Fruit fly (Drosophila melanogaster) whole organism, embryonic: ENCODE results near the gene Trpgamma.
A peak's percentile ranks its signal among the peaks of the same experiment; 100 is the strongest.

Experiments
- ATbp ChIP-seq: fragments of 200-800 bp; sonication (Bioruptor generic); optimal IDR thresholded peaks from 2 replicates; lab custom pipeline; 2017; ENCODE audit warnings: missing biosample characterization, mild to moderate bottlenecking, missing genetic modification characterization, missing genetic modification reagents
- Atf6 ChIP-seq: fragments of 200-800 bp; sonication (Bioruptor generic); IDR thresholded peaks from 2 replicates; pipeline ENCODE4 v1.3.6; 2022; ENCODE audit warnings: missing biosample characterization, missing genetic modification characterization
- CG13123 ChIP-seq: fragments of 200-800 bp; sonication (Bioruptor generic); optimal IDR thresholded peaks from 2 replicates; lab custom pipeline; 2016; ENCODE audit warnings: missing biosample characterization, missing genetic modification characterization
- CG13296 ChIP-seq: fragments of 200-800 bp; sonication (Bioruptor generic); optimal IDR thresholded peaks from 3 replicates; lab custom pipeline; 2018; ENCODE audit warnings: missing biosample characterization, mild to moderate bottlenecking, missing genetic modification characterization
- CG17912 ChIP-seq: fragments of 200-800 bp; sonication (Bioruptor generic); optimal IDR thresholded peaks from 2 replicates; lab custom pipeline; 2018; ENCODE audit warnings: missing biosample characterization, mild to moderate bottlenecking, missing genetic modification characterization
- CG18476 ChIP-seq: fragments of 200-800 bp; sonication (Bioruptor generic); optimal IDR thresholded peaks from 2 replicates; lab custom pipeline; 2016; ENCODE audit warnings: missing biosample characterization, mild to moderate bottlenecking, missing genetic modification characterization
- CG18599 ChIP-seq: fragments of 200-800 bp; sonication (Bioruptor generic); optimal IDR thresholded peaks from 3 replicates; lab custom pipeline; 2017; ENCODE audit warnings: missing biosample characterization, missing genetic modification characterization, mild to moderate bottlenecking, moderate library complexity, missing genetic modification reagents
- CG2116 ChIP-seq: fragments of 200-800 bp; sonication (Bioruptor generic); optimal IDR thresholded peaks from 3 replicates; lab custom pipeline; 2018; ENCODE audit warnings: missing biosample characterization, mild to moderate bottlenecking, missing genetic modification characterization
- CG2678 ChIP-seq: fragments of 200-800 bp; sonication (Bioruptor generic); optimal IDR thresholded peaks from 3 replicates; lab custom pipeline; 2019; ENCODE audit warnings: missing biosample characterization, mild to moderate bottlenecking, missing genetic modification characterization, moderate library complexity
- CG30431 ChIP-seq: fragments of 200-800 bp; sonication (Bioruptor generic); optimal IDR thresholded peaks from 2 replicates; lab custom pipeline; 2017; ENCODE audit warnings: missing biosample characterization, missing genetic modification characterization
- CG34422 ChIP-seq: fragments of 200-800 bp; sonication (Bioruptor generic); IDR thresholded peaks from 3 replicates; pipeline ENCODE4 v1.3.6; 2022; ENCODE audit warnings: missing biosample characterization, missing genetic modification characterization
- CG3847 ChIP-seq: fragments of 200-800 bp; sonication (Bioruptor generic); IDR thresholded peaks from 2 replicates; pipeline ENCODE4 v1.3.6; 2022; ENCODE audit warnings: missing biosample characterization, missing genetic modification characterization
- CG42726 ChIP-seq: fragments of 200-800 bp; sonication (Bioruptor generic); IDR thresholded peaks from 2 replicates; pipeline ENCODE4 v1.3.6; 2022; ENCODE audit warnings: missing biosample characterization, missing genetic modification characterization; ENCODE audit not compliant: partially characterized antibody
- CG6689 ChIP-seq: fragments of 200-800 bp; sonication (Bioruptor generic); IDR thresholded peaks from 2 replicates; pipeline ENCODE4 v1.3.6; 2022; ENCODE audit warnings: missing biosample characterization, missing genetic modification characterization
- CG9215 ChIP-seq: fragments of 200-800 bp; sonication (Bioruptor generic); IDR thresholded peaks from 2 replicates; pipeline ENCODE4 v1.3.6; 2022; ENCODE audit warnings: missing biosample characterization, missing genetic modification characterization
- D19A ChIP-seq: fragments of 200-800 bp; optimal IDR thresholded peaks from 3 replicates; lab custom pipeline; 2019; ENCODE audit warnings: missing biosample characterization, mild to moderate bottlenecking, missing genetic modification characterization, moderate library complexity
- Dad ChIP-seq: fragments of 200-800 bp; sonication (Bioruptor generic); optimal IDR thresholded peaks from 3 replicates; lab custom pipeline; 2016; ENCODE audit warnings: missing biosample characterization, missing genetic modification characterization
- Drgx ChIP-seq: fragments of 200-800 bp; sonication (Bioruptor generic); IDR thresholded peaks from 2 replicates; pipeline ENCODE4 v1.3.6; 2022; ENCODE audit warnings: missing biosample characterization, missing genetic modification characterization
- E2f2 ChIP-seq: fragments of 200-800 bp; sonication (Bioruptor generic); IDR thresholded peaks from 2 replicates; pipeline ENCODE4 v1.3.6; 2022; ENCODE audit warnings: missing biosample characterization, missing genetic modification characterization
- Ets65A ChIP-seq: fragments of 200-800 bp; sonication (Bioruptor generic); peaks from one replicate; lab custom pipeline; 2016; ENCODE audit warnings: missing biosample characterization, missing genetic modification characterization
- Gsc ChIP-seq: fragments of 200-800 bp; sonication (Bioruptor generic); IDR thresholded peaks from 2 replicates; pipeline ENCODE4 v1.3.6; 2022; ENCODE audit warnings: missing biosample characterization, missing genetic modification characterization
- NK7.1 ChIP-seq: fragments of 200-800 bp; sonication (Bioruptor generic); optimal IDR thresholded peaks from 3 replicates; lab custom pipeline; 2016; ENCODE audit warnings: missing biosample characterization, missing genetic modification characterization
- Rfx ChIP-seq: fragments of 200-800 bp; sonication (Bioruptor generic); IDR thresholded peaks from 2 replicates; pipeline ENCODE4 v1.3.6; 2022; ENCODE audit warnings: missing biosample characterization, missing genetic modification characterization
- ab ChIP-seq: fragments of 200-800 bp; sonication (Bioruptor generic); optimal IDR thresholded peaks from 2 replicates; lab custom pipeline; 2016; ENCODE audit warnings: missing biosample characterization, missing genetic modification characterization
- bsh ChIP-seq, 2 experiments: fragments of 200-800 bp; sonication (Bioruptor generic); optimal IDR thresholded peaks; 2 replicates each; lab custom pipeline; 2017 to 2018; ENCODE audit warnings: mild to moderate bottlenecking in 2 of 2, missing biosample characterization in 2 of 2, missing genetic modification characterization in 2 of 2, moderate library complexity in 1 of 2
- cad ChIP-seq: fragments of >200 bp; optimal IDR thresholded peaks from 2 replicates; lab custom pipeline; 2017; ENCODE audit warnings: missing biosample characterization, missing genetic modification characterization
- crol ChIP-seq: fragments of 200-800 bp; sonication (Bioruptor generic); IDR thresholded peaks from 2 replicates; pipeline ENCODE4 v1.3.6; 2022; ENCODE audit warnings: missing biosample characterization, missing genetic modification characterization
- dimm ChIP-seq: fragments of 200-800 bp; sonication (Bioruptor generic); IDR thresholded peaks from 2 replicates; pipeline ENCODE4 v1.3.6; 2022; ENCODE audit warnings: missing biosample characterization, missing genetic modification characterization
- eyg ChIP-seq: fragments of 200-800 bp; sonication (Bioruptor generic); optimal IDR thresholded peaks from 3 replicates; lab custom pipeline; 2016; ENCODE audit warnings: missing biosample characterization, missing genetic modification characterization
- fd3F ChIP-seq: fragments of 200-800 bp; sonication (Bioruptor generic); optimal IDR thresholded peaks from 2 replicates; lab custom pipeline; 2018; ENCODE audit warnings: missing biosample characterization, mild to moderate bottlenecking, missing genetic modification characterization, moderate library complexity
- gem ChIP-seq: fragments of 200-800 bp; sonication (Bioruptor generic); optimal IDR thresholded peaks from 2 replicates; lab custom pipeline; 2019; ENCODE audit warnings: missing biosample characterization, mild to moderate bottlenecking, missing genetic modification characterization, moderate library complexity
- ind ChIP-seq: fragments of 200-800 bp; sonication (Bioruptor generic); optimal IDR thresholded peaks from 3 replicates; lab custom pipeline; 2016; ENCODE audit warnings: missing biosample characterization, missing genetic modification characterization
- jumu ChIP-seq: fragments of 200-800 bp; sonication (Bioruptor generic); optimal IDR thresholded peaks from 3 replicates; lab custom pipeline; 2016; ENCODE audit warnings: missing biosample characterization, missing genetic modification characterization
- kay ChIP-seq: fragments of 200-800 bp; sonication (Bioruptor generic); optimal IDR thresholded peaks from 2 replicates; lab custom pipeline; 2016; ENCODE audit warnings: missing biosample characterization, missing genetic modification characterization
- klu ChIP-seq: fragments of 200-800 bp; sonication (Bioruptor generic); IDR thresholded peaks from 2 replicates; pipeline ENCODE4 v1.3.6; 2022; ENCODE audit warnings: missing biosample characterization, missing genetic modification characterization
- lola ChIP-seq, 3 experiments: fragments of >200 bp in 2 of 3; fragments of 200-800 bp in 1 of 3; sonication (Bioruptor generic) in 1 of 3; optimal IDR thresholded peaks; 2 replicates each; lab custom pipeline; 2017 to 2019; ENCODE audit warnings: missing biosample characterization in 3 of 3, missing genetic modification characterization in 3 of 3, mild to moderate bottlenecking in 1 of 3, moderate library complexity in 1 of 3
- luna ChIP-seq: fragments of 200-800 bp; sonication (Bioruptor generic); optimal IDR thresholded peaks from 2 replicates; lab custom pipeline; 2016; ENCODE audit warnings: missing biosample characterization, missing genetic modification characterization
- nom ChIP-seq: fragments of 200-800 bp; sonication (Bioruptor generic); optimal IDR thresholded peaks from 2 replicates; lab custom pipeline; 2017; ENCODE audit warnings: missing biosample characterization, missing genetic modification characterization, mild to moderate bottlenecking, moderate library complexity, missing genetic modification reagents
- oc ChIP-seq: fragments of 200-800 bp; sonication (Bioruptor generic); optimal IDR thresholded peaks from 2 replicates; lab custom pipeline; 2018; ENCODE audit warnings: missing biosample characterization, mild to moderate bottlenecking, missing genetic modification characterization, moderate library complexity
- row ChIP-seq: fragments of 200-800 bp; sonication (Bioruptor generic); IDR thresholded peaks from 3 replicates; pipeline ENCODE4 v1.3.6; 2022; ENCODE audit warnings: missing biosample characterization, missing genetic modification characterization
- sisA ChIP-seq: fragments of 200-800 bp; sonication (Bioruptor generic); IDR thresholded peaks from 2 replicates; pipeline ENCODE4 v1.3.6; 2022; ENCODE audit warnings: missing biosample characterization, missing genetic modification characterization
- slbo ChIP-seq: fragments of 200-800 bp; sonication (Bioruptor generic); IDR thresholded peaks from 2 replicates; pipeline ENCODE4 v1.3.6; 2022; ENCODE audit warnings: missing biosample characterization, missing genetic modification characterization
- slou ChIP-seq: fragments of 200-800 bp; sonication (Bioruptor generic); optimal IDR thresholded peaks from 3 replicates; lab custom pipeline; 2016; ENCODE audit warnings: missing biosample characterization, missing genetic modification characterization
- sqz ChIP-seq: fragments of 200-800 bp; sonication (Bioruptor generic); optimal IDR thresholded peaks from 3 replicates; lab custom pipeline; 2018; ENCODE audit warnings: missing biosample characterization, mild to moderate bottlenecking, missing genetic modification characterization
- vvl ChIP-seq: fragments of 200-800 bp; sonication (Bioruptor generic); IDR thresholded peaks from 2 replicates; pipeline ENCODE4 v1.3.6; 2022; ENCODE audit warnings: missing biosample characterization, missing genetic modification characterization
- wdn ChIP-seq: fragments of 200-800 bp; sonication (Bioruptor generic); IDR thresholded peaks from 2 replicates; pipeline ENCODE4 v1.3.6; 2022; ENCODE audit warnings: missing biosample characterization, missing genetic modification characterization
- yki ChIP-seq: fragments of >200 bp; optimal IDR thresholded peaks from 3 replicates; lab custom pipeline; 2018

Gene Trpgamma

DNA sequence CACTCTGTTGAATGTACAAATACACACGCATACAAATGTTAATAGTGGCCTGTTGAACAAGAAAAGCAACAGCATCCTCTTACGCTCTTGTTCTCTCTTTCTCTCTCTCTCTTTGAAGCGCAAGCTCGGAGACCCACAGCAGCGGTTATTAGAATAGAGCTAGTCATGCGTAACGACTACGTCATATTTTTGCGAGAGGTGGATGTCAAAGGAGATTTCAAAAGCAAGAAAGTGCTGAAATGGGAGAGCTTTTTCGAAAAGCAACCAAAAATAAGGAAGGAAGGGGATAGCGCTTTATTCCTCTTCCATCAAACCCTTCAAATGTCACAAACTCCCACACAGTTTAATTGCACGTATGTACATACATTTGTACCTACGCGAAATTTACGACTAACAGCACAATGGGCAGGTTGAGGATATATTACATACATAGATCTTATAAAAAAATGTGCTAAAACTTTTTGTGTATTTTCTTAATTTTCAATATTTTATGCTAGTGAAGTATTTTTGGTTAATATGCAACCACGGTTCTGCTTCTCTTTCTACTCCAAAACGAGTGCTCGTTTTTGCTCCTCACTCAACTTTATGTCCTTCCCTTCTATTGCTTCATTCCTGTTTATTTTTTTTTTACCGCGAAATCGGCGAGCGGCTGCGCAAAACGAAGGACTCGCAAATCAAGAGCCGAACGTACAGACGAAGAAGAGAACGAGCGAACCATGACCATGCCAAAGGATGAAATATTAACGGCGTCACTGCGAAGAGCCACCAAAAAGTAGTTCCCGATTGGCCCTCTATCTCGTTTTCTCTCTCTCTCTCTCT, 13.5 kb upstream of the Trpgamma start (continued):
- no peak; the same call in 1 of the 2 replicates for TF ChIP-seq Rfx (GFP tag; lab: Robert Waterston, UW)
- no peak for TF ChIP-seq ab (GFP tag; lab: Kevin White, UChicago)
- TF ChIP-seq lola (GFP tag; optimal IDR thresholded peaks at IDR 0.05; lab: Kevin White, UChicago), result peak in 1 of 3 experiments; percentile 8
- TF ChIP-seq dimm (GFP tag; lab: Robert Waterston, UW), result no peak
- TF ChIP-seq luna (GFP tag; lab: Kevin White, UChicago), result no peak
- no peak for TF ChIP-seq kay (GFP tag; lab: Kevin White, UChicago)
- TF ChIP-seq wdn (GFP tag; lab: Robert Waterston, UW), result no peak
- no peak for TF ChIP-seq ATbp (GFP tag; lab: Kevin White, UChicago)
- TF ChIP-seq yki, result no peak

- no peak for TF ChIP-seq E2f2 (GFP tag; lab: Robert Waterston, UW)
- TF ChIP-seq oc (tag; lab: Kevin White, UChicago), result no peak
- no peak for TF ChIP-seq klu (GFP tag; lab: Robert Waterston, UW)
- TF ChIP-seq crol (GFP tag; lab: Robert Waterston, UW), result no peak
- no peak for TF ChIP-seq CG6689
- TF ChIP-seq CG3847 (GFP tag; lab: Robert Waterston, UW), result no peak
- TF ChIP-seq Atf6 (GFP tag; lab: Robert Waterston, UW), result no peak
- peak; percentile 53 for TF ChIP-seq Ets65A
- TF ChIP-seq vvl (GFP tag; lab: Robert Waterston, UW), result no peak
- TF ChIP-seq bsh (GFP tag; optimal IDR thresholded peaks at IDR 0.05; lab: Kevin White, UChicago), result peak in 1 of 2 experiments; percentile 44
- TF ChIP-seq CG9215 (GFP tag; lab: Robert Waterston, UW), result no peak
- TF ChIP-seq ind (GFP tag; lab: Kevin White, UChicago), result no peak
- no peak for TF ChIP-seq Dad (GFP tag; lab: Kevin White, UChicago)
- no peak for TF ChIP-seq slou (GFP tag; lab: Kevin White, UChicago)
- peak; percentile 44 for TF ChIP-seq Drgx (GFP tag; lab: Robert Waterston, UW)
- TF ChIP-seq Gsc, result no peak
- no peak for TF ChIP-seq D19A (tag; lab: Kevin White, UChicago)
- peak; percentile 3 for TF ChIP-seq gem (tag; lab: Kevin White, UChicago)
- no peak for TF ChIP-seq CG2116 (GFP tag; lab: Kevin White, UChicago)
- TF ChIP-seq nom (GFP tag; lab: Kevin White, UChicago), result peak; percentile 45
- TF ChIP-seq CG2678 (tag; lab: Kevin White, UChicago), result no peak
- no peak for TF ChIP-seq CG18476 (GFP tag; lab: Kevin White, UChicago)
- TF ChIP-seq slbo (GFP tag; lab: Robert Waterston, UW), result 0 out of 2 replicates have a peak, but pooled peaks have one; percentile 7
Measured at dm6 chr2L:16687863-16688262, 11.4 kb upstream of the Trpgamma start.

DNA sequence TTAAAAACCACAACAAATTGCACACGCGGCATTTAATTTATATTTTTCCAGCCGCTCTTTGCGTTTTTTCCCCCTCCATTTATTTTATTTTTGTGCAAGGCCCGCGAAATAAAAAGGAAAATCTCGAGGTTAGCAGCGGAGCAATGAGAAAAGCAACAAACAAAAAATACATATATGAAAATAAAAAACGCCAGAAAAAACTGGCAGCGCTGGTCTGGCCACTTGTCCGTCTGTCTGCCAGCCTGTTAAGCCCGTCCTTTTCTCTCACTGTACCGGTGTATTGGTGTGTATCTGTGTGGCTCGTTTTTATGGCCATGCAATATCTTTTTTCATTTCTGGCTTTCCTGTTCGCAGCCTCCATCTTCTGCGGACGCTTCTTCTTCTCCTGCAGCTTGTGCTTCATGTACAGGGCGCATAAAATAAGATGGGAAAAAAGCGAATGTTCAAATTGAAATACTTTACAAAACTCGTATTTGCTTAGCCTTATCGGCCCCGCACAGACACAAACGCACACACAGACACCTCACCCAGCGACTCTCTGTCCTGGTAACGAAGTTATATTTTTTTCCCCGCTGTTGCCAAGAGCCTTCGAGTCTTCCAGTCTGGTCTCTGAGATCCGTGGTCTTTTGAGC, 10.0 kb upstream of the Trpgamma start:
- TF ChIP-seq CG13296, result no peak
- TF ChIP-seq sisA (GFP tag; lab: Robert Waterston, UW), result 0 out of 2 replicates have a peak, but pooled peaks have one; percentile 8
- TF ChIP-seq CG34422 (GFP tag; lab: Robert Waterston, UW), result 0 out of 3 replicates have a peak, but pooled peaks have one; percentile 23
- TF ChIP-seq row (GFP tag; lab: Robert Waterston, UW), result 0 out of 3 replicates have a peak, but pooled peaks have one; percentile 8
- no peak for TF ChIP-seq jumu (GFP tag; lab: Kevin White, UChicago)
- peak; percentile 48 for TF ChIP-seq sqz (GFP tag; lab: Kevin White, UChicago)
- TF ChIP-seq cad (GFP tag; lab: Kevin White, UChicago), result peak; percentile 60
- TF ChIP-seq fd3F (GFP tag; lab: Kevin White, UChicago), result no peak
- TF ChIP-seq CG42726 (GFP tag; lab: Robert Waterston, UW), result no peak
- no peak for TF ChIP-seq CG30431
- TF ChIP-seq NK7.1 (GFP tag; lab: Kevin White, UChicago), result no peak
- TF ChIP-seq CG18599 (GFP tag; lab: Kevin White, UChicago), result no peak
- no peak for TF ChIP-seq eyg (GFP tag; lab: Kevin White, UChicago)
- no peak for TF ChIP-seq CG13123 (GFP tag; lab: Kevin White, UChicago)
- TF ChIP-seq bsh (GFP tag; optimal IDR thresholded peaks at IDR 0.05; lab: Kevin White, UChicago), result peak in 1 of 2 experiments; percentile 60
- TF ChIP-seq CG17912 (GFP tag; lab: Kevin White, UChicago), result no peak
